Worm (Caenorhabditis elegans): ENCODE measurements around the gene F42H10.6.

Gene F42H10.6

DNA sequence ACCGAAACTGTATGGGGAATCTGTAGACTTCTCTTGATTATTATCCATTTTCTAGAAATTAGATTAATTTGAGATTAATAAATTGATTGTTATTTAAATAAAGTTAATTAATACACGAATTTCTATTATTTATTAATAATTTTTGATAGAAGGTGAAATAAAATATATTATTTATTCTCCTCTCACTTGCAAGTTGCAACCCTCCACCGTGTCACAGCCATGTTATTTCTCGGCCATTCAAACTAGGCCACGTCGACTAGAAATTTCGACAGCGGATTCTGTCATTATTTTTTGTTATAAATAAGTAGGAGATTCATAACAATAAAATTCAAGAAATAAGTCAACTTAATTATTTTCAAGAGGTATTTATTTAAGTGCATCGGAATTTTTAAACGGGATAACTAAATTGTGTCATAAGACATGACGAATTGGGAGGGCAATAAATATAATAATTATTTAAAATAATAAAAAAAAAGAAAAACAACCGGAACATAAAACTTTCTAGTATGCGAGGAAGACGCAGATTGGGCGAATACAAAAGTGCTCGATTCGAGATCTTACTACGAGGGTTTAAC, 36.6 kb downstream of the F42H10.6 start, which contains the start of gene ufbp-1 (continued):
- no peak for TF ChIP-seq vab-15 (tag; optimal IDR thresholded peaks at IDR 0.05)
- no peak for TF ChIP-seq fos-1 (tag; optimal IDR thresholded peaks at IDR 0.05)
- TF ChIP-seq mdl-1 (tag; optimal IDR thresholded peaks at IDR 0.05): peak in 1 of 2 experiments; percentile 14
- TF ChIP-seq mef-2 (tag; optimal IDR thresholded peaks at IDR 0.05): no peak
- peak; percentile 44 for TF ChIP-seq egl-13 (tag; optimal IDR thresholded peaks at IDR 0.05)
- peak in 1 of 6 experiments; percentile 90 for TF ChIP-seq elt-3 (tag; optimal IDR thresholded peaks at IDR 0.05)
- TF ChIP-seq C34B4.2 (tag; optimal IDR thresholded peaks at IDR 0.05): no peak
- TF ChIP-seq irx-1 (tag; optimal IDR thresholded peaks at IDR 0.05): peak; percentile 15
- peak; percentile 45 to 86 for TF ChIP-seq lsy-2 (tag; optimal IDR thresholded peaks at IDR 0.05)
- no peak for TF ChIP-seq nhr-237 (tag; optimal IDR thresholded peaks at IDR 0.05)
- no peak for TF ChIP-seq ets-5 (GFP tag; IDR thresholded peaks at IDR 0.05)
- TF ChIP-seq ceh-82 (tag; optimal IDR thresholded peaks at IDR 0.05): no peak
- TF ChIP-seq nhr-47 (tag; optimal IDR thresholded peaks at IDR 0.05): peak; percentile 19
- no peak for TF ChIP-seq C04F5.9 (tag; optimal IDR thresholded peaks at IDR 0.05)
- no peak for TF ChIP-seq hpl-2 (GFP tag; optimal IDR thresholded peaks at IDR 0.05)
- peak; percentile 15 for TF ChIP-seq hlh-4 (tag; optimal IDR thresholded peaks at IDR 0.05)
- no peak for TF ChIP-seq nhr-28 (tag; optimal IDR thresholded peaks at IDR 0.05)
- TF ChIP-seq elt-2 (tag; optimal IDR thresholded peaks at IDR 0.05): peak; percentile 73
- peak; percentile 29; the same call in 1 of the 2 replicates for TF ChIP-seq nhr-19 (GFP tag; conservative IDR thresholded peaks at IDR 0.05)
- TF ChIP-seq C16A3.4 (tag; optimal IDR thresholded peaks at IDR 0.05): no peak
- peak; percentile 44; the same call in 1 of the 2 replicates for TF ChIP-seq ceh-88 (GFP tag; IDR thresholded peaks at IDR 0.05)
- peak; percentile 33 for TF ChIP-seq lin-15B (tag; optimal IDR thresholded peaks at IDR 0.05)
- peak; percentile 99 for TF ChIP-seq ama-1 (optimal IDR thresholded peaks at IDR 0.05)
- peak; percentile 33 for TF ChIP-seq dsc-1 (tag; optimal IDR thresholded peaks at IDR 0.05)
- no peak for TF ChIP-seq lin-39 (tag; optimal IDR thresholded peaks at IDR 0.05)
- no peak for TF ChIP-seq hlh-17 (GFP tag; optimal IDR thresholded peaks at IDR 0.05; ENCODE audit: borderline replicate concordance)
- no peak for TF ChIP-seq nhr-77 (tag; optimal IDR thresholded peaks at IDR 0.05)
- no peak for TF ChIP-seq nhr-76 (tag; optimal IDR thresholded peaks at IDR 0.05)
- no peak for TF ChIP-seq egl-27 (tag; optimal IDR thresholded peaks at IDR 0.05)
- TF ChIP-seq jun-1 (tag; optimal IDR thresholded peaks at IDR 0.05): no peak
- peak; percentile 53 for TF ChIP-seq rnt-1 (tag; optimal IDR thresholded peaks at IDR 0.05)
- peak; percentile 94 for TF ChIP-seq skn-1 (tag; optimal IDR thresholded peaks at IDR 0.05)
- no peak for TF ChIP-seq aha-1 (tag; optimal IDR thresholded peaks at IDR 0.05)
- TF ChIP-seq nhr-20 (tag; optimal IDR thresholded peaks at IDR 0.05): peak; percentile 55
- TF ChIP-seq ceh-90 (tag; optimal IDR thresholded peaks at IDR 0.05): peak; percentile 36
- TF ChIP-seq lin-14 (GFP tag; optimal IDR thresholded peaks at IDR 0.05): peak; percentile 51
- no peak for TF ChIP-seq lir-3 (tag; optimal IDR thresholded peaks at IDR 0.05; ENCODE audit: poor library complexity)
- peak; percentile 58 for TF ChIP-seq lin-13 (GFP tag; optimal IDR thresholded peaks at IDR 0.05)
- TF ChIP-seq unc-98 (GFP tag; IDR thresholded peaks at IDR 0.05): no peak
- no peak for TF ChIP-seq fkh-4 (tag; optimal IDR thresholded peaks at IDR 0.05; ENCODE audit: borderline replicate concordance)
- no peak for TF ChIP-seq sptf-1 (tag; optimal IDR thresholded peaks at IDR 0.05)
- peak; percentile 5 for TF ChIP-seq zip-4 (GFP tag; optimal IDR thresholded peaks at IDR 0.05)
- no peak for TF ChIP-seq Y116A8C.19 (tag; optimal IDR thresholded peaks at IDR 0.05; ENCODE audit: borderline replicate concordance)
- TF ChIP-seq xbp-1 (tag; optimal IDR thresholded peaks at IDR 0.05): peak; percentile 91
- TF ChIP-seq snpc-4 (tag; optimal IDR thresholded peaks at IDR 0.05): peak; percentile 83
- TF ChIP-seq nhr-12 (tag; optimal IDR thresholded peaks at IDR 0.05): no peak
- TF ChIP-seq swsn-7 (tag; optimal IDR thresholded peaks at IDR 0.05): peak; percentile 55
- no peak for TF ChIP-seq unc-30 (tag; optimal IDR thresholded peaks at IDR 0.05)
- no peak for TF ChIP-seq ceh-63 (GFP tag; optimal IDR thresholded peaks at IDR 0.05)
- TF ChIP-seq pqm-1 (tag; optimal IDR thresholded peaks at IDR 0.05): no peak
